Fruit fly (Drosophila melanogaster) whole organism: ENCODE measurements around the gene CG31862.

ENCODE experiments used
- Dll ChIP-seq: fragments of >200 bp; optimal IDR thresholded peaks from 2 replicates; lab custom pipeline; 2017
- pan ChIP-seq: fragments of >200 bp; optimal IDR thresholded peaks from 2 replicates; lab custom pipeline; 2017

DNA sequence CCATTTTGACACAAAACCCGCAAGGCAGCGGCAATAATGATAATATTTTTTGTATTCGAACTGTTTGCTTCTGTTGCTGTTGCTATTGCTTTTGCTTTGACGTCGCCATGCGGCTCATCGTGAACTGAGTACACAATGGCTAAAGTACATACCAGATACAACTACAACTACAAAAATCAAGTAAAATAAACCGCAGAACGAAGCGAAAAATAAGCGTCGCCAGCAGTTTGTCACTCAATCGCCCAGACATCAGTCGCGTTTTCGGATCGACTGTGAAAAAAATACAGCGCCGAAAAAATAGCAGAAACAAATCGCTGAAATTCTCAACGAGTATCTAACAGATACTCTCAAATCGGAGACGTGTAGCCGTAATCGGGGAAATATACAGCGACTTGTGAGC is 31.0 kb downstream of the CG31862 start:
- TF ChIP-seq Dll (lab: Kevin White, UChicago) (no peak), pan (lab: Kevin White, UChicago) (no peak)
